Worm (Caenorhabditis elegans) whole organism, young adult: ENCODE data around the gene C12D8.20.

Experiments
- Y56A3A.18 ChIP-seq: fragments of 200-800 bp; sonication (Bioruptor generic); IDR thresholded peaks from 2 replicates; pipeline ENCODE4 v1.3.6; 2022; ENCODE audit warnings: missing genetic modification reagents, missing genetic modification characterization, missing compliant biosample characterization
- ama-1 ChIP-seq, 3 experiments: fragments of 150-350 bp in 1 of 3; sonication (generic microtip) in 2 of 3; optimal IDR thresholded peaks; 2 replicates each; lab custom pipeline; 2014 to 2018; ENCODE audit warnings: missing biosample characterization in 2 of 3, missing genetic modification characterization in 2 of 3, missing genetic modification reagents in 2 of 3
- aptf-3 ChIP-seq: fragments of 200-800 bp; sonication (Bioruptor generic); IDR thresholded peaks from 2 replicates; pipeline ENCODE4 v1.3.6; 2022; ENCODE audit warnings: missing genetic modification characterization, missing compliant biosample characterization
- dpl-1 ChIP-seq: fragments of 150-350 bp; optimal IDR thresholded peaks from 2 replicates; lab custom pipeline; 2014; ENCODE audit warnings: missing biosample characterization, missing genetic modification reagents, missing genetic modification characterization
- lsy-27 ChIP-seq: sonication (generic microtip); optimal IDR thresholded peaks from 2 replicates; lab custom pipeline; 2017; ENCODE audit warnings: missing genetic modification characterization, mild to moderate bottlenecking, missing compliant biosample characterization, antibody characterized with exemption, missing genotype, borderline replicate concordance; ENCODE audit not compliant: insufficient read depth
- madf-8 ChIP-seq: fragments of 200-800 bp; sonication (Bioruptor generic); conservative IDR thresholded peaks from 2 replicates; pipeline ENCODE4 v1.3.6; 2022; ENCODE audit warnings: missing genetic modification reagents, missing genetic modification characterization, missing compliant biosample characterization
- pha-4 ChIP-seq: fragments of 150-350 bp; sonication (generic microtip); optimal IDR thresholded peaks from 2 replicates; lab custom pipeline; 2014; ENCODE audit warnings: missing biosample characterization, missing genetic modification reagents, missing genetic modification characterization
- repo-1 ChIP-seq: sonication (generic microtip); optimal IDR thresholded peaks from 2 replicates; lab custom pipeline; 2017; ENCODE audit warnings: mild to moderate bottlenecking, missing genetic modification characterization, missing compliant biosample characterization
- unc-62 ChIP-seq: fragments of 150-350 bp; optimal IDR thresholded peaks from 2 replicates; lab custom pipeline; 2014; ENCODE audit warnings: missing biosample characterization, missing genetic modification reagents, missing genetic modification characterization
- xnd-1 ChIP-seq: sonication (generic microtip); optimal IDR thresholded peaks from 2 replicates; lab custom pipeline; 2016; ENCODE audit warnings: missing genotype, missing genetic modification reagents, missing genetic modification characterization, missing compliant biosample characterization

DNA sequence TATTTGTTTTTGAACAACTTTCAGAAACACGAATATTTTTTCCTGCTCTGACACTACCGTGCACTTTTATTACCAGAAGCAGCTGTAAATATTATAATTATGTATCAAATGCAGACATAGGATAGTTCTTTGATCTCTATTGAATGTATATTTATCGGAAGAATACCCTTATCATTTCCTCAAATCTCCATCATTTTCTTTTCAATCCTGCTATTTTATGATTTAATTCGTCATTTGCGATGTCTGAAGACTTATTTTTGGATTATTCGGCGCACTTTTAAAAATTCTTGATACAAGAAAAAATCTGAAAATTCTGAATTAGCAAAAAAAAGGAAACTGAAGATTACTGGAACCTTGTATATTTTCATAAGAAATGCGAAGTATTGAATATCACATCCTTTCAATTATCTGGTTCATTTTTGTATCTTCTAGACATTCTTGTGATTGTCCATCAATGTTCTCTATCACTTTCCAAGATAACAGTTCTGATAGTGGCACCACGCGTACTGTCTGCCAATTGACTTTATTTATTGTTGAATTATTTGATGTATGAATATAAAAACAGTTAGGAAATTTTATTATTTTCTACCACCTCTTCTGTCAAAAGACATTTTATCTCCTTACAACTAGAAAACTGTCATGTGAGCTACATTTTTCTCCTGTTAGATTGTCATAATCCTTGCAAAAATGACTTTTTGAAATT, 22.1 kb downstream of the C12D8.20 start:
- no peak for TF ChIP-seq dpl-1 (GFP tag; lab: Kevin White, UChicago)
- no peak for TF ChIP-seq aptf-3
- TF ChIP-seq Y56A3A.18 (GFP tag; lab: Robert Waterston, UW) = no peak
- no peak for TF ChIP-seq repo-1 (tag; lab: Kevin White, UChicago)
- TF ChIP-seq madf-8 (GFP tag; lab: Robert Waterston, UW) = no peak
- TF ChIP-seq ama-1 (optimal IDR thresholded peaks at IDR 0.05; lab: Kevin White, UChicago) = no peak
- TF ChIP-seq ama-1 (GFP tag; optimal IDR thresholded peaks at IDR 0.05; lab: Kevin White, UChicago) = no peak
- TF ChIP-seq xnd-1 (tag; lab: Kevin White, UChicago) = no peak
- TF ChIP-seq lsy-27 (tag; lab: Kevin White, UChicago) = no peak
- no peak for TF ChIP-seq pha-4 (tag; lab: Kevin White, UChicago)
- no peak for TF ChIP-seq unc-62 (GFP tag; lab: Kevin White, UChicago)
